Fruit fly (Drosophila melanogaster) S2 (cell line): ENCODE data around the gene Eig71Ea.

Source experiments
- CG8478 ChIP-seq: fragments of >200 bp; optimal IDR thresholded peaks from 2 replicates; lab custom pipeline; 2018
- CTCF ChIP-seq, 2 experiments: fragments of >200 bp; optimal IDR thresholded peaks; 2 replicates each; lab custom pipeline; 2018

DNA sequence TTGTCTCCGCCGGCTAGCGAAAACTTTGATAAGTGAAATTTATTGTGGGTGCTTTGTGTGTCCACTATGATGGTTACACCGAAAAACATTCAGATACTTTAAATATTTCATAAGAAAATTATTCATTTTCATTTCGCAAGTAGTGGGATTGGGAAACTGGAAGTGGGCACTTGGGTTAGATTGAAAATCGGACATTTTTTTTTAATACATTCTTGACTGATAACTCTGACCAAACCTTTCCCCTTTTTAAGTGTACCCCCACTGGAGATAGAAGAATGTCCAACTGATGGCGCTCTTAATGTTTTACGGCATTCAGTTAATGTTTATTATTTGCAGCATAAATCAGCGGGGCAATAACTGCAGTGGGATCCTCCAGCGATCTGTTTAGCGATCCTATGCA is 28.2 kb upstream of the Eig71Ea start:
- TF ChIP-seq CG8478 (lab: Kevin White, UChicago) (no peak), CTCF (optimal IDR thresholded peaks at IDR 0.05; lab: Kevin White, UChicago) (no peak)
